Fruit fly (Drosophila melanogaster) whole organism, embryonic: ENCODE data around the gene CG7275.

ENCODE experiments used
- Abd-B ChIP-seq: fragments of 200-800 bp; sonication (Bioruptor generic); optimal IDR thresholded peaks from 2 replicates; lab custom pipeline; 2018; ENCODE audit warnings: missing biosample characterization, mild to moderate bottlenecking, missing genetic modification characterization, moderate library complexity
- Bdp1 ChIP-seq: fragments of 200-800 bp; sonication (Bioruptor generic); optimal IDR thresholded peaks from 3 replicates; lab custom pipeline; 2016; ENCODE audit warnings: missing biosample characterization, missing genetic modification characterization
- CG12219 ChIP-seq: fragments of 200-800 bp; sonication (Bioruptor generic); optimal IDR thresholded peaks from 3 replicates; lab custom pipeline; 2018; ENCODE audit warnings: missing biosample characterization, mild to moderate bottlenecking, missing genetic modification characterization
- CG13123 ChIP-seq: fragments of 200-800 bp; sonication (Bioruptor generic); optimal IDR thresholded peaks from 2 replicates; lab custom pipeline; 2016; ENCODE audit warnings: missing biosample characterization, missing genetic modification characterization
- CG13894 ChIP-seq: fragments of 200-800 bp; sonication (Bioruptor generic); optimal IDR thresholded peaks from 3 replicates; lab custom pipeline; 2018; ENCODE audit warnings: missing biosample characterization, mild to moderate bottlenecking, missing genetic modification characterization, moderate library complexity
- CG14441 ChIP-seq: fragments of 200-800 bp; sonication (Bioruptor generic); IDR thresholded peaks from 2 replicates; pipeline ENCODE4 v1.3.6; 2022; ENCODE audit warnings: missing biosample characterization, missing genetic modification characterization
- CG15269 ChIP-seq: fragments of 200-800 bp; sonication (Bioruptor generic); optimal IDR thresholded peaks from 2 replicates; lab custom pipeline; 2018; ENCODE audit warnings: missing biosample characterization, mild to moderate bottlenecking, missing genetic modification characterization, moderate library complexity
- CG15601 ChIP-seq: fragments of 200-800 bp; sonication (Bioruptor generic); optimal IDR thresholded peaks from 3 replicates; lab custom pipeline; 2019; ENCODE audit warnings: missing biosample characterization, mild to moderate bottlenecking, missing genetic modification characterization, moderate library complexity
- CG18619 ChIP-seq: fragments of 200-800 bp; sonication (Bioruptor generic); optimal IDR thresholded peaks from 3 replicates; lab custom pipeline; 2017; ENCODE audit warnings: missing biosample characterization, mild to moderate bottlenecking, missing genetic modification characterization
- CG3065 ChIP-seq: fragments of 200-800 bp; sonication (Bioruptor generic); optimal IDR thresholded peaks from 2 replicates; lab custom pipeline; 2016; ENCODE audit warnings: missing biosample characterization, missing genetic modification characterization
- CG31441 ChIP-seq: fragments of 200-800 bp; sonication (Bioruptor generic); IDR thresholded peaks from 2 replicates; pipeline ENCODE4 v1.3.6; 2022; ENCODE audit warnings: missing biosample characterization, missing genetic modification characterization
- CG3838 ChIP-seq: fragments of 200-800 bp; sonication (Bioruptor generic); optimal IDR thresholded peaks from 3 replicates; lab custom pipeline; 2016; ENCODE audit warnings: missing biosample characterization, missing genetic modification characterization
- CG4282 ChIP-seq: fragments of 200-800 bp; sonication (Bioruptor generic); optimal IDR thresholded peaks from 2 replicates; lab custom pipeline; 2016; ENCODE audit warnings: missing biosample characterization, missing genetic modification characterization
- CG6765 ChIP-seq: fragments of 200-800 bp; sonication (Bioruptor generic); optimal IDR thresholded peaks from 3 replicates; lab custom pipeline; 2017; ENCODE audit warnings: missing biosample characterization, mild to moderate bottlenecking, missing genetic modification characterization
- CG7271 ChIP-seq: fragments of 200-800 bp; sonication (Bioruptor generic); optimal IDR thresholded peaks from 2 replicates; lab custom pipeline; 2018; ENCODE audit warnings: missing biosample characterization, mild to moderate bottlenecking, missing genetic modification characterization, moderate library complexity
- CG7987 ChIP-seq: fragments of 200-800 bp; sonication (Bioruptor generic); optimal IDR thresholded peaks from 2 replicates; lab custom pipeline; 2018; ENCODE audit warnings: missing biosample characterization, mild to moderate bottlenecking, missing genetic modification characterization, moderate library complexity
- Chrac-16 ChIP-seq: fragments of 200-800 bp; sonication (Bioruptor generic); optimal IDR thresholded peaks from 3 replicates; lab custom pipeline; 2016; ENCODE audit warnings: missing biosample characterization, missing genetic modification characterization
- CoRest ChIP-seq: fragments of 200-800 bp; sonication (Bioruptor generic); optimal IDR thresholded peaks from 3 replicates; lab custom pipeline; 2018; ENCODE audit warnings: missing biosample characterization, mild to moderate bottlenecking, missing genetic modification characterization, moderate library complexity
- Dfd ChIP-seq, 2 experiments: fragments of >200 bp; optimal IDR thresholded peaks; 2 replicates each; lab custom pipeline; 2017; ENCODE audit warnings: missing biosample characterization in 2 of 2, missing genetic modification characterization in 2 of 2
- Fer2 ChIP-seq: fragments of 200-800 bp; sonication (Bioruptor generic); optimal IDR thresholded peaks from 2 replicates; lab custom pipeline; 2018; ENCODE audit warnings: missing biosample characterization, mild to moderate bottlenecking, missing genetic modification characterization, moderate library complexity
- Lim3 ChIP-seq: fragments of 200-800 bp; sonication (Bioruptor generic); IDR thresholded peaks from 2 replicates; pipeline ENCODE4 v1.3.6; 2022; ENCODE audit warnings: missing biosample characterization, missing genetic modification characterization
- MBD-R2 ChIP-seq: fragments of 200-800 bp; sonication (Bioruptor generic); IDR thresholded peaks from 2 replicates; pipeline ENCODE4 v1.3.6; 2022; ENCODE audit warnings: missing biosample characterization, missing genetic modification characterization
- MESR4 ChIP-seq: fragments of 200-800 bp; sonication (Bioruptor generic); optimal IDR thresholded peaks from 2 replicates; lab custom pipeline; 2018; ENCODE audit warnings: missing biosample characterization, mild to moderate bottlenecking, missing genetic modification characterization, moderate library complexity
- Max ChIP-seq: fragments of 200-800 bp; sonication (Bioruptor generic); optimal IDR thresholded peaks from 2 replicates; lab custom pipeline; 2016; ENCODE audit warnings: missing biosample characterization, mild to moderate bottlenecking, missing genetic modification characterization
- Meics ChIP-seq: fragments of 200-800 bp; sonication (Bioruptor generic); optimal IDR thresholded peaks from 2 replicates; lab custom pipeline; 2017; ENCODE audit warnings: missing biosample characterization, mild to moderate bottlenecking, missing genetic modification characterization
- Myb ChIP-seq: fragments of 200-800 bp; sonication (Bioruptor generic); optimal IDR thresholded peaks from 2 replicates; lab custom pipeline; 2016; ENCODE audit warnings: missing biosample characterization, missing genetic modification characterization
- Oaz ChIP-seq: fragments of 200-800 bp; sonication (Bioruptor generic); IDR thresholded peaks from 2 replicates; pipeline ENCODE4 v1.3.6; 2022; ENCODE audit warnings: missing biosample characterization, missing genetic modification characterization
- Sin3A ChIP-seq: fragments of >200 bp; optimal IDR thresholded peaks from 2 replicates; lab custom pipeline; 2018
- Vsx1 ChIP-seq: fragments of 200-800 bp; sonication (Bioruptor generic); optimal IDR thresholded peaks from 2 replicates; lab custom pipeline; 2017; ENCODE audit warnings: missing biosample characterization, mild to moderate bottlenecking, missing genetic modification characterization, missing genetic modification reagents
- al ChIP-seq: fragments of 200-800 bp; sonication (Bioruptor generic); IDR thresholded peaks from 2 replicates; pipeline ENCODE4 v1.3.6; 2022; ENCODE audit warnings: missing biosample characterization, missing genetic modification characterization
- bigmax ChIP-seq: fragments of 200-800 bp; sonication (Bioruptor generic); optimal IDR thresholded peaks from 2 replicates; lab custom pipeline; 2018; ENCODE audit warnings: missing biosample characterization, mild to moderate bottlenecking, missing genetic modification characterization
- caup ChIP-seq: fragments of 200-800 bp; sonication (Bioruptor generic); optimal IDR thresholded peaks from 3 replicates; lab custom pipeline; 2017; ENCODE audit warnings: missing biosample characterization, mild to moderate bottlenecking, missing genetic modification characterization, moderate library complexity; ENCODE audit not compliant: severe bottlenecking
- dm ChIP-seq: fragments of 200-800 bp; sonication (Bioruptor generic); optimal IDR thresholded peaks from 3 replicates; lab custom pipeline; 2016; ENCODE audit warnings: missing biosample characterization, missing genetic modification characterization
- dmrt99B ChIP-seq: fragments of 200-800 bp; sonication (Bioruptor generic); optimal IDR thresholded peaks from 2 replicates; lab custom pipeline; 2018; ENCODE audit warnings: missing biosample characterization, mild to moderate bottlenecking, missing genetic modification characterization, moderate library complexity
- dysf ChIP-seq: fragments of 200-800 bp; sonication (Bioruptor generic); IDR thresholded peaks from 3 replicates; pipeline ENCODE4 v1.3.6; 2022; ENCODE audit warnings: missing biosample characterization, missing genetic modification characterization
- esg ChIP-seq: fragments of 200-800 bp; sonication (Bioruptor generic); conservative IDR thresholded peaks from 2 replicates; pipeline ENCODE4 v1.3.6; 2022; ENCODE audit warnings: missing biosample characterization, missing genetic modification characterization
- eyg ChIP-seq: fragments of 200-800 bp; sonication (Bioruptor generic); optimal IDR thresholded peaks from 3 replicates; lab custom pipeline; 2016; ENCODE audit warnings: missing biosample characterization, missing genetic modification characterization
- grau ChIP-seq: fragments of 200-800 bp; optimal IDR thresholded peaks from 3 replicates; lab custom pipeline; 2019; ENCODE audit warnings: missing biosample characterization, mild to moderate bottlenecking, missing genetic modification characterization, moderate library complexity
- grn ChIP-seq: fragments of 200-800 bp; sonication (Bioruptor generic); optimal IDR thresholded peaks from 3 replicates; lab custom pipeline; 2017; ENCODE audit warnings: missing biosample characterization, missing genetic modification characterization
- jing ChIP-seq: fragments of 200-800 bp; sonication (Bioruptor generic); optimal IDR thresholded peaks from 2 replicates; lab custom pipeline; 2018; ENCODE audit warnings: missing biosample characterization, mild to moderate bottlenecking, missing genetic modification characterization
- kay ChIP-seq: fragments of 200-800 bp; sonication (Bioruptor generic); optimal IDR thresholded peaks from 2 replicates; lab custom pipeline; 2016; ENCODE audit warnings: missing biosample characterization, missing genetic modification characterization
- lilli ChIP-seq: fragments of 200-800 bp; sonication (Bioruptor generic); optimal IDR thresholded peaks from 3 replicates; lab custom pipeline; 2016; ENCODE audit warnings: missing biosample characterization, missing genetic modification characterization
- oc ChIP-seq: fragments of 200-800 bp; sonication (Bioruptor generic); optimal IDR thresholded peaks from 2 replicates; lab custom pipeline; 2018; ENCODE audit warnings: missing biosample characterization, mild to moderate bottlenecking, missing genetic modification characterization, moderate library complexity
- peb ChIP-seq: fragments of 200-800 bp; sonication (Bioruptor generic); IDR thresholded peaks from 2 replicates; pipeline ENCODE4 v1.3.6; 2022; ENCODE audit warnings: missing biosample characterization, missing genetic modification characterization
- pita ChIP-seq: fragments of 200-800 bp; sonication (Bioruptor generic); optimal IDR thresholded peaks from 2 replicates; lab custom pipeline; 2017; ENCODE audit warnings: missing biosample characterization, mild to moderate bottlenecking, missing genetic modification characterization
- repo ChIP-seq: fragments of 200-800 bp; sonication (Bioruptor generic); optimal IDR thresholded peaks from 2 replicates; lab custom pipeline; 2016; ENCODE audit warnings: missing biosample characterization, missing genetic modification characterization
- ro ChIP-seq: fragments of 200-800 bp; sonication (Bioruptor generic); IDR thresholded peaks from 2 replicates; pipeline ENCODE4 v1.3.6; 2022; ENCODE audit warnings: missing biosample characterization, missing genetic modification characterization
- sens-2 ChIP-seq: fragments of 200-800 bp; sonication (Bioruptor generic); IDR thresholded peaks from 2 replicates; pipeline ENCODE4 v1.3.6; 2022; ENCODE audit warnings: missing biosample characterization, missing genetic modification characterization
- tio ChIP-seq: fragments of 200-800 bp; sonication (Bioruptor generic); optimal IDR thresholded peaks from 2 replicates; lab custom pipeline; 2017; ENCODE audit warnings: missing biosample characterization, missing genetic modification characterization, inconsistent platforms
- tx ChIP-seq: fragments of 200-800 bp; sonication (Bioruptor generic); optimal IDR thresholded peaks from 2 replicates; lab custom pipeline; 2016; ENCODE audit warnings: missing biosample characterization, missing genetic modification characterization
- wdn ChIP-seq: fragments of 200-800 bp; sonication (Bioruptor generic); IDR thresholded peaks from 2 replicates; pipeline ENCODE4 v1.3.6; 2022; ENCODE audit warnings: missing biosample characterization, missing genetic modification characterization

CG7275 gene

DNA sequence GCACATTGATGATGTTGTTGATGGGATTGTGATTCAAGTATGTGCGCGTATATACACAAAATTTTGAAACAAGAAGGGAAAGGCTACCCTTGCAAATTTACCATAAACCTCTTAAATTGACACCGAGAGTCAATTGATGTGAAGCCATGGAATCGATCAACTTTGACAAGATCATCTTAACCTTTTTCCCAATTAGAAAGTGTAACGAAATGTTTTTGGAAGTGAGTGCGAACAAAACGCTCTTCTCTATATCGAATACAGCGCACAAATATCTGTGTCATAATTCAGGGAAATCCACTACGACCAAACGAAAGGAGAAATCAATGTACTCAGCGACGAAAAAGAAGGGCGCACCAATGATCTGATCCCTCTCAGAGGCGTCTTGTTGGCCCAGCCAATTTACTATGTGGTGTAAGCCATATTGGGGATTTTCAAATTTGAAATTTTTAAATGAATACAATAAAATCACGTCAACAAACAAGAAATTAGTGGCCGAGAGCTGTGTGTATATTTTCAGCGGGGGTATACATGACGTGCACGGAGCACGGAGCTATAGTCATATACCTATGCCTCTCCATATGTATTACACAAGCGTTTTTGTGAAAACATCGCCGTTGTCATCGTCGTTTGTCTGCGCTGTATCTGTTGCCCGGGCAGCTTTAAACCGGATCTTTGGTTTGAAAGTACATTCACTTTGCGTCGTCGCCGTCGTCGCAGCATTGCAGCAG is 34.8 kb downstream of the CG7275 start (continued):
- TF ChIP-seq Bdp1 (GFP tag; lab: Kevin White, UChicago) (no peak), oc (tag; lab: Kevin White, UChicago) (peak; percentile 66), dm (GFP tag; lab: Kevin White, UChicago) (no peak), Lim3 (GFP tag; lab: Robert Waterston, UW) (no peak), Myb (GFP tag; lab: Kevin White, UChicago) (no peak), eyg (GFP tag; lab: Kevin White, UChicago) (no peak), tx (GFP tag; lab: Kevin White, UChicago) (no peak), sens-2 (GFP tag; lab: Robert Waterston, UW) (peak; percentile 40; the same call in 1 of the 2 replicates), caup (no peak), kay (GFP tag; lab: Kevin White, UChicago) (no peak), grau (tag; lab: Kevin White, UChicago) (peak; percentile 36), CG13123 (GFP tag; lab: Kevin White, UChicago) (peak; percentile 14), ro (GFP tag; lab: Robert Waterston, UW) (no peak), Sin3A (lab: Kevin White, UChicago) (no peak), bigmax (no peak), CG7271 (no peak), CG31441 (GFP tag; lab: Robert Waterston, UW) (no peak), Dfd (GFP tag; optimal IDR thresholded peaks at IDR 0.05; lab: Kevin White, UChicago) (no peak), CG18619 (GFP tag; lab: Kevin White, UChicago) (no peak), dysf (GFP tag; lab: Robert Waterston, UW) (peak; percentile 53), CG3838 (GFP tag; lab: Kevin White, UChicago) (no peak), Meics (no peak), CG15269 (tag; lab: Kevin White, UChicago) (peak; percentile 28), wdn (no peak), Oaz (GFP tag; lab: Robert Waterston, UW) (no peak), Abd-B (GFP tag; lab: Kevin White, UChicago) (peak; percentile 13), CG4282 (no peak), peb (GFP tag; lab: Robert Waterston, UW) (no peak), MBD-R2 (no peak; the same call in 1 of the 2 replicates), jing (GFP tag; lab: Kevin White, UChicago) (no peak), CoRest (tag; lab: Kevin White, UChicago) (peak; percentile 36), Fer2 (tag; lab: Kevin White, UChicago) (no peak), CG12219 (GFP tag; lab: Kevin White, UChicago) (peak; percentile 19), lilli (GFP tag; lab: Kevin White, UChicago) (peak; percentile 29), esg (GFP tag; lab: Robert Waterston, UW) (peak; percentile 18; the same call in 1 of the 2 replicates), CG15601 (tag; lab: Kevin White, UChicago) (peak; percentile 25), CG13894 (tag; lab: Kevin White, UChicago) (no peak), CG3065 (GFP tag; lab: Kevin White, UChicago) (no peak), MESR4 (GFP tag; lab: Kevin White, UChicago) (no peak), pita (GFP tag; lab: Kevin White, UChicago) (no peak), dmrt99B (tag; lab: Kevin White, UChicago) (peak; percentile 81), Vsx1 (GFP tag; lab: Kevin White, UChicago) (no peak), CG14441 (GFP tag; lab: Robert Waterston, UW) (peak; percentile 49; the same call in 1 of the 2 replicates), CG7987 (GFP tag; lab: Kevin White, UChicago) (peak; percentile 31), Chrac-16 (GFP tag; lab: Kevin White, UChicago) (peak; percentile 30), CG6765 (GFP tag; lab: Kevin White, UChicago) (no peak), repo (GFP tag; lab: Kevin White, UChicago) (no peak), grn (peak; percentile 62), Max (GFP tag; lab: Kevin White, UChicago) (peak; percentile 1), tio (GFP tag; lab: Kevin White, UChicago) (no peak), al (GFP tag; lab: Robert Waterston, UW) (peak; percentile 24; the same call in 1 of the 2 replicates)
